Worm (Caenorhabditis elegans) whole organism, L1 larva: Measurements from ENCODE around the gene nsph-3.2.

Experiments
- C04F5.9 ChIP-seq: sonication (generic microtip); optimal IDR thresholded peaks from 2 replicates; lab custom pipeline; 2016; ENCODE audit warnings: missing genetic modification characterization, missing compliant biosample characterization
- F16B12.6 ChIP-seq: fragments of 150-350 bp; optimal IDR thresholded peaks from 2 replicates; lab custom pipeline; 2014; ENCODE audit warnings: missing biosample characterization, missing genetic modification characterization
- Y116A8C.19 ChIP-seq: sonication (generic microtip); optimal IDR thresholded peaks from 2 replicates; lab custom pipeline; 2016; ENCODE audit warnings: missing compliant biosample characterization, missing genetic modification characterization, borderline replicate concordance
- alr-1 ChIP-seq: fragments of 200-800 bp; sonication (Bioruptor generic); optimal IDR thresholded peaks from 2 replicates; lab custom pipeline; 2018; ENCODE audit warnings: borderline replicate concordance, mild to moderate bottlenecking, missing genetic modification characterization, missing compliant biosample characterization
- ama-1 ChIP-seq: fragments of 150-350 bp; optimal IDR thresholded peaks from 2 replicates; lab custom pipeline; 2014
- blmp-1 ChIP-seq: fragments of 150-350 bp; optimal IDR thresholded peaks from 2 replicates; lab custom pipeline; 2014; ENCODE audit warnings: missing biosample characterization, missing genetic modification characterization
- ceh-63 ChIP-seq: fragments of 200-800 bp; sonication (Bioruptor generic); optimal IDR thresholded peaks from 2 replicates; lab custom pipeline; 2018; ENCODE audit warnings: mild to moderate bottlenecking, missing genetic modification characterization, missing compliant biosample characterization
- ceh-82 ChIP-seq, 3 experiments: fragments of 150-350 bp in 1 of 3; sonication (generic microtip) in 2 of 3; optimal IDR thresholded peaks; 2 replicates each; lab custom pipeline; 2014 to 2017; ENCODE audit warnings: missing biosample characterization in 3 of 3, missing genetic modification characterization in 3 of 3
- dsc-1 ChIP-seq: sonication (generic microtip); optimal IDR thresholded peaks from 2 replicates; lab custom pipeline; 2016; ENCODE audit warnings: mild to moderate bottlenecking, missing genetic modification characterization, missing compliant biosample characterization
- efl-1 ChIP-seq, 4 experiments: fragments of 150-350 bp; optimal IDR thresholded peaks in 3 of 4; peaks in 1 of 4; 1 replicate in 1 of 4; 2 replicates in 3 of 4; lab custom pipeline; 2014; ENCODE audit warnings: missing biosample characterization in 2 of 4, missing genetic modification characterization in 2 of 4, missing genetic modification reagents in 2 of 4
- efl-3 ChIP-seq: fragments of 200-800 bp; sonication (Bioruptor generic); optimal IDR thresholded peaks from 2 replicates; lab custom pipeline; 2018; ENCODE audit warnings: mild to moderate bottlenecking, missing genetic modification characterization, missing compliant biosample characterization
- egl-13 ChIP-seq: sonication (generic microtip); optimal IDR thresholded peaks from 2 replicates; lab custom pipeline; 2016; ENCODE audit warnings: missing genotype, missing genetic modification reagents, missing genetic modification characterization, missing compliant biosample characterization
- egl-27 ChIP-seq, 2 experiments: fragments of 150-350 bp in 1 of 2; sonication (generic microtip); optimal IDR thresholded peaks; 3 replicates each; lab custom pipeline; 2017 to 2018; ENCODE audit warnings: missing biosample characterization in 2 of 2, missing genetic modification characterization in 2 of 2, missing genetic modification reagents in 2 of 2
- elt-3 ChIP-seq, 6 experiments: fragments of 150-350 bp in 1 of 6; sonication (generic microtip); optimal IDR thresholded peaks; 2 replicates each; lab custom pipeline; 2017 to 2018; ENCODE audit warnings: missing biosample characterization in 6 of 6, missing genetic modification characterization in 6 of 6, inconsistent platforms in 1 of 6
- ets-5 ChIP-seq: fragments of 200-800 bp; sonication (Bioruptor generic); IDR thresholded peaks from 2 replicates; pipeline ENCODE4 v1.3.6; 2022; ENCODE audit warnings: missing genetic modification characterization, missing compliant biosample characterization
- fkh-4 ChIP-seq: sonication (generic microtip); optimal IDR thresholded peaks from 2 replicates; lab custom pipeline; 2016; ENCODE audit warnings: missing compliant biosample characterization, missing genetic modification characterization, borderline replicate concordance
- hlh-17 ChIP-seq: fragments of 200-800 bp; sonication (Bioruptor generic); optimal IDR thresholded peaks from 2 replicates; lab custom pipeline; 2018; ENCODE audit warnings: missing genetic modification characterization, mild to moderate bottlenecking, missing compliant biosample characterization, moderate library complexity, borderline replicate concordance
- irx-1 ChIP-seq: sonication (generic microtip); optimal IDR thresholded peaks from 2 replicates; lab custom pipeline; 2016; ENCODE audit warnings: missing genetic modification characterization, missing compliant biosample characterization
- isw-1 ChIP-seq: fragments of 200-800 bp; sonication (Bioruptor generic); IDR thresholded peaks from 2 replicates; pipeline ENCODE4 v1.3.6; 2022; ENCODE audit warnings: missing genetic modification characterization, missing compliant biosample characterization
- lin-14 ChIP-seq: fragments of 200-800 bp; sonication (Bioruptor generic); optimal IDR thresholded peaks from 2 replicates; lab custom pipeline; 2018; ENCODE audit warnings: mild to moderate bottlenecking, missing genetic modification characterization, moderate library complexity, missing compliant biosample characterization
- lin-15B ChIP-seq: fragments of 150-350 bp; sonication (generic microtip); optimal IDR thresholded peaks from 3 replicates; lab custom pipeline; 2014; ENCODE audit warnings: missing biosample characterization, missing genetic modification characterization
- lin-35 ChIP-seq, 2 experiments: fragments of 150-350 bp; optimal IDR thresholded peaks; 2 replicates each; lab custom pipeline; 2014; ENCODE audit warnings: missing biosample characterization in 2 of 2, missing genetic modification characterization in 2 of 2, missing genetic modification reagents in 2 of 2
- lin-39 ChIP-seq: fragments of 150-350 bp; optimal IDR thresholded peaks from 2 replicates; lab custom pipeline; 2014; ENCODE audit warnings: missing biosample characterization, missing genetic modification reagents, missing genetic modification characterization
- mab-9 ChIP-seq: fragments of 200-800 bp; sonication (Bioruptor generic); IDR thresholded peaks from 2 replicates; pipeline ENCODE4 v1.3.6; 2022; ENCODE audit warnings: missing genetic modification reagents, missing genetic modification characterization, missing compliant biosample characterization
- mdl-1 ChIP-seq, 2 experiments: fragments of 150-350 bp; optimal IDR thresholded peaks; 2 replicates each; lab custom pipeline; 2014 to 2017; ENCODE audit warnings: missing biosample characterization in 2 of 2, missing genetic modification characterization in 2 of 2, inconsistent platforms in 1 of 2
- mef-2 ChIP-seq: fragments of 150-350 bp; optimal IDR thresholded peaks from 2 replicates; lab custom pipeline; 2014; ENCODE audit warnings: missing biosample characterization, missing genetic modification characterization
- mep-1 ChIP-seq: fragments of 150-350 bp; optimal IDR thresholded peaks from 2 replicates; lab custom pipeline; 2014; ENCODE audit warnings: missing biosample characterization, missing genetic modification characterization
- nhr-12 ChIP-seq: sonication (generic microtip); optimal IDR thresholded peaks from 2 replicates; lab custom pipeline; 2017; ENCODE audit warnings: missing biosample characterization, missing genetic modification characterization
- nhr-28 ChIP-seq: fragments of 150-350 bp; optimal IDR thresholded peaks from 2 replicates; lab custom pipeline; 2014; ENCODE audit warnings: missing biosample characterization, missing genetic modification characterization
- nhr-47 ChIP-seq: sonication (generic microtip); optimal IDR thresholded peaks from 2 replicates; lab custom pipeline; 2016; ENCODE audit warnings: mild to moderate bottlenecking, missing genetic modification characterization, moderate library complexity, missing compliant biosample characterization
- nhr-77 ChIP-seq: fragments of 150-350 bp; optimal IDR thresholded peaks from 2 replicates; lab custom pipeline; 2014; ENCODE audit warnings: missing biosample characterization, missing genetic modification characterization
- pax-3 ChIP-seq: fragments of 200-800 bp; sonication (Bioruptor generic); optimal IDR thresholded peaks from 2 replicates; lab custom pipeline; 2018; ENCODE audit warnings: mild to moderate bottlenecking, missing genetic modification characterization, moderate library complexity, missing compliant biosample characterization
- skn-1 ChIP-seq: fragments of 150-350 bp; optimal IDR thresholded peaks from 2 replicates; lab custom pipeline; 2014; ENCODE audit warnings: missing biosample characterization, missing genetic modification characterization
- sox-4 ChIP-seq: sonication (generic microtip); optimal IDR thresholded peaks from 2 replicates; lab custom pipeline; 2016; ENCODE audit warnings: missing genetic modification characterization, missing compliant biosample characterization
- swsn-7 ChIP-seq: sonication (generic microtip); optimal IDR thresholded peaks from 2 replicates; lab custom pipeline; 2016; ENCODE audit warnings: missing genetic modification characterization, missing compliant biosample characterization
- tbx-2 ChIP-seq: sonication (generic microtip); optimal IDR thresholded peaks from 2 replicates; lab custom pipeline; 2016; ENCODE audit warnings: missing genetic modification characterization, missing compliant biosample characterization
- tlp-1 ChIP-seq: fragments of 150-350 bp; optimal IDR thresholded peaks from 2 replicates; lab custom pipeline; 2014; ENCODE audit warnings: missing biosample characterization, missing genetic modification characterization
- unc-62 ChIP-seq: fragments of 150-350 bp; optimal IDR thresholded peaks from 2 replicates; lab custom pipeline; 2014; ENCODE audit warnings: missing biosample characterization, missing genetic modification reagents, missing genetic modification characterization
- zip-4 ChIP-seq: fragments of 200-800 bp; sonication (Bioruptor generic); optimal IDR thresholded peaks from 2 replicates; lab custom pipeline; 2018; ENCODE audit warnings: mild to moderate bottlenecking, missing genetic modification characterization, moderate library complexity, missing compliant biosample characterization
- ztf-11 ChIP-seq, 2 experiments: sonication (generic microtip); optimal IDR thresholded peaks; 2 replicates each; lab custom pipeline; 2016 to 2017; ENCODE audit warnings: missing genetic modification characterization in 2 of 2, missing biosample characterization in 1 of 2, missing compliant biosample characterization in 1 of 2
- ztf-4 ChIP-seq: fragments of 150-350 bp; optimal IDR thresholded peaks from 2 replicates; lab custom pipeline; 2014; ENCODE audit warnings: missing biosample characterization, missing genetic modification characterization

The nsph-3.2 gene

DNA sequence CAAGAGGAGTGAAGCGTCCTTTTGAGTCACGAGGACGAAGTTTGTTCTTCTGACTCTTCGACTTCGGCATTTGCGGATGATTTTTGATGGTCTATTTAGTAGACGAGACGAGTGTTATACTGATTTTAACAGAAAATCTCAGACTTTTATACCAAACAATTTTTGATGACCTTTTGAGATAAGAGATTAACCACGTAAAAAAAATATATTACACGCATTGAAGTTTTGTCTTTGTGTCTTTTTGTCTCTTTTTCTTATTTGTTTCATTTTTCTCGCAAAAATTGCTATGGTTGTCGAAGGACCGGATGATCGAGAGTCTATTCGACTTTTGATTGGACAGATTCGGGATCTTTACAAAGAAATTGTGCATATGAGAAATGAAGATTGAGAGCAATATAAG, 1.2 kb upstream of the nsph-3.2 start, which contains the start of gene spch-1:
Gene spch-1, minus strand, starts transcription at position 101 of the 400 bp plus-strand sequence.
- TF ChIP-seq skn-1 = no peak
- TF ChIP-seq ama-1 = no peak
- TF ChIP-seq egl-13 (tag; lab: Kevin White, UChicago) = no peak
- TF ChIP-seq mef-2 = no peak
- no peak for TF ChIP-seq nhr-77 (tag; lab: Kevin White, UChicago)
- no peak for TF ChIP-seq mdl-1 (tag; optimal IDR thresholded peaks at IDR 0.05; lab: Kevin White, UChicago)
- TF ChIP-seq tlp-1 = no peak
- TF ChIP-seq mab-9 (GFP tag; lab: Robert Waterston, UW) = no peak
- no peak for TF ChIP-seq efl-1 (optimal IDR thresholded peaks at IDR 0.05; lab: Kevin White, UChicago)
- TF ChIP-seq efl-1 (GFP tag; optimal IDR thresholded peaks at IDR 0.05 in 1 of 2; lab: Kevin White, UChicago) = no peak
- no peak for TF ChIP-seq ceh-82 (tag; optimal IDR thresholded peaks at IDR 0.05; lab: Kevin White, UChicago)
- TF ChIP-seq C04F5.9 (tag; lab: Kevin White, UChicago) = no peak
- no peak for TF ChIP-seq dsc-1 (tag; lab: Kevin White, UChicago)

DNA sequence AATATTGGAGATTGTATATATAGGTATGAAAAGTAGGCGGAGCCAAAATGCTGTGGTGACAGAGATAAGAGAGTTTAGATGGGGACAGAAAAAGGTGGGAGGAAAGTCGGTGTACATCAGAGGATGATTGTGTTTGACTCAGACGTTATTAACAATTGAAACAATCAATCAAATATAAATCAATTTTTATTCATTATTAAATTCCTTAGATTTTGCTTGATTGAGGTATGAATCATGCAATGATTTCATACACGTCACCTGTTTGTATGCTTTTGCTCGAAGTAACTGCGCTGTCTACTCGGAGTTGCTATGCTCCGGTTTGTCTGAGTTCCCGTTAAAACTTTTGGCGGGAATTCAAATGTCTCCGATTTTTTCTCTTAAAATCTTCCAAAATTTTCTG, 2.5 kb downstream of the nsph-3.2 start, which contains the start of gene C04G2.10:
Gene C04G2.10, plus strand, starts transcription at position 301 of the 400 bp plus-strand sequence.
- TF ChIP-seq ztf-11 (tag; optimal IDR thresholded peaks at IDR 0.05; lab: Kevin White, UChicago) (no peak), mep-1 (tag; lab: Kevin White, UChicago) (no peak), fkh-4 (tag; lab: Kevin White, UChicago) (no peak), Y116A8C.19 (no peak), blmp-1 (tag; lab: Kevin White, UChicago) (no peak), efl-3 (no peak), lin-35 (GFP tag; optimal IDR thresholded peaks at IDR 0.05; lab: Kevin White, UChicago) (no peak), tbx-2 (no peak), unc-62 (GFP tag; lab: Kevin White, UChicago) (no peak), sox-4 (tag; lab: Kevin White, UChicago) (no peak), alr-1 (tag; lab: Kevin White, UChicago) (no peak), ceh-63 (GFP tag; lab: Kevin White, UChicago) (no peak)

ce11 chrIV:10116765-10117164, 4.1 kb downstream of the nsph-3.2 start:
- TF ChIP-seq lin-14 (GFP tag; lab: Kevin White, UChicago) (no peak), elt-3 (tag; optimal IDR thresholded peaks at IDR 0.05; lab: Kevin White, UChicago) (no peak), pax-3 (no peak), nhr-77 (tag; lab: Kevin White, UChicago) (no peak), fkh-4 (tag; lab: Kevin White, UChicago) (no peak), irx-1 (tag; lab: Kevin White, UChicago) (no peak), ama-1 (no peak), zip-4 (GFP tag; lab: Kevin White, UChicago) (no peak), C04F5.9 (tag; lab: Kevin White, UChicago) (no peak), isw-1 (no peak), skn-1 (no peak), lin-39 (tag; lab: Kevin White, UChicago) (no peak), nhr-28 (tag; lab: Kevin White, UChicago) (no peak), dsc-1 (tag; lab: Kevin White, UChicago) (no peak), ztf-4 (tag; lab: Kevin White, UChicago) (no peak), mep-1 (tag; lab: Kevin White, UChicago) (no peak)

- no peak for TF ChIP-seq hlh-17 (GFP tag; lab: Kevin White, UChicago)
- TF ChIP-seq mep-1 (tag; lab: Kevin White, UChicago) = no peak
- no peak for TF ChIP-seq ztf-4 (tag; lab: Kevin White, UChicago)
- no peak for TF ChIP-seq ceh-63 (GFP tag; lab: Kevin White, UChicago)
- TF ChIP-seq egl-27 (tag; optimal IDR thresholded peaks at IDR 0.05; lab: Kevin White, UChicago) = no peak
- no peak for TF ChIP-seq fkh-4 (tag; lab: Kevin White, UChicago)
- TF ChIP-seq nhr-12 (tag; lab: Kevin White, UChicago) = no peak
- TF ChIP-seq isw-1 = no peak
- no peak for TF ChIP-seq skn-1
- TF ChIP-seq swsn-7 = no peak
- no peak for TF ChIP-seq lin-15B
- no peak for TF ChIP-seq nhr-47 (tag; lab: Kevin White, UChicago)
- TF ChIP-seq F16B12.6 (tag; lab: Kevin White, UChicago) = no peak
- no peak for TF ChIP-seq ets-5 (GFP tag; lab: Robert Waterston, UW)
Measured at ce11 chrIV:10122205-10122604, 9.5 kb downstream of the nsph-3.2 start, which contains the start of gene irld-21. TSS of gene irld-21 (minus strand) at chrIV:10122305.
